Fruit fly (Drosophila melanogaster) whole organism, wandering third instar larva: ENCODE results near the gene CG45045.

Experiments used
- CG32264 ChIP-seq: fragments of 200-800 bp; sonication (Bioruptor generic); optimal IDR thresholded peaks from 2 replicates; lab custom pipeline; 2016; ENCODE audit warnings: missing biosample characterization, missing genetic modification characterization
- CrebA ChIP-seq: fragments of 200-800 bp; sonication (Bioruptor generic); optimal IDR thresholded peaks from 2 replicates; lab custom pipeline; 2016; ENCODE audit warnings: missing biosample characterization, mild to moderate bottlenecking, missing genetic modification characterization, borderline replicate concordance
- Dif ChIP-seq: fragments of 200-275, 200-300 bp; sonication (Bioruptor generic); optimal IDR thresholded peaks from 2 replicates; lab custom pipeline; 2018; ENCODE audit warnings: missing biosample characterization, missing genetic modification characterization; ENCODE audit not compliant: partially characterized antibody
- GATAd ChIP-seq: sonication (Bioruptor generic); optimal IDR thresholded peaks from 2 replicates; lab custom pipeline; 2016; ENCODE audit warnings: missing biosample characterization, missing genetic modification characterization
- HLH106 ChIP-seq: fragments of 200-800 bp; optimal IDR thresholded peaks from 3 replicates; lab custom pipeline; 2019; ENCODE audit warnings: missing biosample characterization, mild to moderate bottlenecking, missing genetic modification characterization, moderate library complexity
- Hnf4 ChIP-seq: fragments of 200-800 bp; sonication (Bioruptor generic); optimal IDR thresholded peaks from 2 replicates; lab custom pipeline; 2016; ENCODE audit warnings: missing biosample characterization, mild to moderate bottlenecking, missing genetic modification characterization
- Hr78 ChIP-seq: fragments of >200 bp; optimal IDR thresholded peaks from 2 replicates; lab custom pipeline; 2017; ENCODE audit warnings: missing biosample characterization, missing genetic modification characterization
- Myc ChIP-seq: fragments of >200 bp; optimal IDR thresholded peaks from 2 replicates; lab custom pipeline; 2017
- OdsH ChIP-seq: fragments of 200-800 bp; sonication (Bioruptor generic); optimal IDR thresholded peaks from 2 replicates; lab custom pipeline; 2016; ENCODE audit warnings: missing biosample characterization, mild to moderate bottlenecking, missing genetic modification characterization
- Rel ChIP-seq, 2 experiments: fragments of 200-800 bp; sonication (Bioruptor generic) in 1 of 2; optimal IDR thresholded peaks; 2 replicates in 1 of 2; 3 replicates in 1 of 2; lab custom pipeline; 2016 to 2019; ENCODE audit warnings: mild to moderate bottlenecking in 2 of 2, missing biosample characterization in 2 of 2, missing genetic modification characterization in 2 of 2, moderate library complexity in 1 of 2
- Sp1 ChIP-seq: fragments of 200-800 bp; sonication (Bioruptor generic); optimal IDR thresholded peaks from 3 replicates; lab custom pipeline; 2019; ENCODE audit warnings: missing biosample characterization, mild to moderate bottlenecking, missing genetic modification characterization, moderate library complexity
- Vsx2 ChIP-seq: fragments of 200-300, 225-300 bp; sonication (Bioruptor generic); optimal IDR thresholded peaks from 2 replicates; lab custom pipeline; 2018; ENCODE audit warnings: missing biosample characterization, missing genetic modification characterization; ENCODE audit not compliant: partially characterized antibody
- brk ChIP-seq: fragments of 200-800 bp; sonication (Bioruptor generic); optimal IDR thresholded peaks from 2 replicates; lab custom pipeline; 2016; ENCODE audit warnings: missing biosample characterization, mild to moderate bottlenecking, missing genetic modification characterization
- dl ChIP-seq, 2 experiments: fragments of 175-275, 200-275 bp in 1 of 2; fragments of 200-275 bp in 1 of 2; sonication (Bioruptor generic); optimal IDR thresholded peaks; lab custom pipeline; 2018; ENCODE audit warnings: mild to moderate bottlenecking in 2 of 2, missing biosample characterization in 2 of 2, missing genetic modification characterization in 2 of 2, moderate library complexity in 2 of 2; ENCODE audit not compliant: partially characterized antibody in 2 of 2, insufficient read depth in 1 of 2
- dsf ChIP-seq: sonication (Bioruptor generic); optimal IDR thresholded peaks from 2 replicates; lab custom pipeline; 2016; ENCODE audit warnings: missing biosample characterization, missing genetic modification characterization, borderline replicate concordance
- ey ChIP-seq: fragments of 200-800 bp; sonication (Bioruptor generic); optimal IDR thresholded peaks from 2 replicates; lab custom pipeline; 2016; ENCODE audit warnings: missing biosample characterization, missing genetic modification characterization
- foxo ChIP-seq, 2 experiments: fragments of 200-800 bp; sonication (Bioruptor generic); optimal IDR thresholded peaks; 2 replicates in 1 of 2; 3 replicates in 1 of 2; lab custom pipeline; 2016 to 2017; ENCODE audit warnings: missing biosample characterization in 2 of 2, missing genetic modification characterization in 2 of 2
- h ChIP-seq: fragments of 200-800 bp; sonication (Bioruptor generic); optimal IDR thresholded peaks from 3 replicates; lab custom pipeline; 2016; ENCODE audit warnings: missing biosample characterization, mild to moderate bottlenecking, missing genetic modification characterization
- jim ChIP-seq: fragments of 175-275, 200-325 bp; sonication (Bioruptor generic); optimal IDR thresholded peaks from 2 replicates; lab custom pipeline; 2016; ENCODE audit warnings: missing biosample characterization, mild to moderate bottlenecking, missing genetic modification characterization
- pan ChIP-seq: fragments of >200 bp; optimal IDR thresholded peaks from 2 replicates; lab custom pipeline; 2017
- psq ChIP-seq: fragments of 200-800 bp; sonication (Bioruptor generic); optimal IDR thresholded peaks from 3 replicates; lab custom pipeline; 2017; ENCODE audit warnings: missing biosample characterization, mild to moderate bottlenecking, missing genetic modification characterization, moderate library complexity
- rgr ChIP-seq: fragments of 200-800 bp; sonication (Bioruptor generic); optimal IDR thresholded peaks from 3 replicates; lab custom pipeline; 2016; ENCODE audit warnings: missing biosample characterization, mild to moderate bottlenecking, missing genetic modification characterization
- sage ChIP-seq: fragments of 200-800 bp; sonication (Bioruptor generic); optimal IDR thresholded peaks from 2 replicates; lab custom pipeline; 2016; ENCODE audit warnings: missing biosample characterization, mild to moderate bottlenecking, missing genetic modification characterization
- sv ChIP-seq: fragments of 200-800 bp; sonication (Bioruptor generic); optimal IDR thresholded peaks from 3 replicates; lab custom pipeline; 2016; ENCODE audit warnings: missing biosample characterization, missing genetic modification characterization
- tai ChIP-seq: sonication (Bioruptor generic); optimal IDR thresholded peaks from 2 replicates; lab custom pipeline; 2016; ENCODE audit warnings: missing biosample characterization, missing genetic modification characterization
- usp ChIP-seq: fragments of >200 bp; optimal IDR thresholded peaks from 2 replicates; lab custom pipeline; 2017; ENCODE audit warnings: missing biosample characterization, missing genetic modification characterization
- woc ChIP-seq: sonication (Bioruptor generic); optimal IDR thresholded peaks from 2 replicates; lab custom pipeline; 2016; ENCODE audit warnings: missing biosample characterization, mild to moderate bottlenecking, missing genetic modification characterization

CG45045 gene

DNA sequence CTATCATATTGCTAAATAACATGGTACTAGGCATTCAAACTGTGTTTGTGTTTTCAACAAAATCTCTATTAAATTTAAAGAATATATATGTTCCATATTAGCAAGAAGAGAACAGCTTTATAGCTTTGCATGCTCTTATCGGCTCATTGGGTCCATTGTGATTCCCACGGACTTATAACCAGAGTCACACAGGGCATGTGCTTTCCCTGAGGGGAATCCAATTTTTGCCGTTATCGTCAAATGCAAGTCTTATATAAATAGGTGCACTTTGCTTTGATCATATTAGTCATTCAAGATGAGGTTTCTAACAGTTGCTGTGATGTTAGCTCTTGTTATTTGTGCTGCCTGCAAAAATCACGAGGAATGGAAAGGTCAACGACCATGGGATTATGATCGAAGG is at the start of gene CG45045:
TSS of gene CG45045 (plus strand) at position 294 of the 400 bp plus-strand sequence.
- TF ChIP-seq Dif (GFP tag; lab: Kevin White, UChicago) (no peak), OdsH (no peak), Rel (GFP tag; optimal IDR thresholded peaks at IDR 0.05; lab: Kevin White, UChicago) (no peak), Rel (tag; optimal IDR thresholded peaks at IDR 0.05; lab: Kevin White, UChicago) (peak; percentile 100), ey (GFP tag; lab: Kevin White, UChicago) (no peak), Vsx2 (GFP tag; lab: Kevin White, UChicago) (no peak), sv (GFP tag; lab: Kevin White, UChicago) (no peak), Hr78 (no peak), Myc (no peak), dsf (GFP tag; lab: Kevin White, UChicago) (no peak), sage (no peak), woc (no peak), Hnf4 (GFP tag; lab: Kevin White, UChicago) (peak; percentile 11), HLH106 (tag; lab: Kevin White, UChicago) (no peak)

DNA sequence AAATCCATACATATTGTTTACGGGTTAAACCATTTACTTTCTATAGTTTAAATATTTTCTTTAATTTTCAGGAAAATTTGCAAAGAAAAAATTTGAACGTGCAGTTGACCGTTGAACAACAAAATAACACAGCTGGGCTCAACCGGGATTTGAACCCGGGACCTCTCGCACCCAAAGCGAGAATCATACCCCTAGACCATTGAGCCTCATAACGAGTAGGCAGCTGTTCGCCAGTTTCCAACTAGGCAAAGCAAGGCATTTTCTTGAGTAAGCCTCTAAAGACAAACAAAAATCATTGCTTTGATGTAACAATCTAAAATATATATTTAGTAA is 49.4 kb upstream of the CG45045 start:
- TF ChIP-seq OdsH: no peak
- TF ChIP-seq Dif (GFP tag; lab: Kevin White, UChicago): no peak
- no peak for TF ChIP-seq HLH106 (tag; lab: Kevin White, UChicago)
- no peak for TF ChIP-seq Rel (GFP tag; optimal IDR thresholded peaks at IDR 0.05; lab: Kevin White, UChicago)
- TF ChIP-seq Rel (tag; optimal IDR thresholded peaks at IDR 0.05; lab: Kevin White, UChicago): peak; percentile 59

DNA sequence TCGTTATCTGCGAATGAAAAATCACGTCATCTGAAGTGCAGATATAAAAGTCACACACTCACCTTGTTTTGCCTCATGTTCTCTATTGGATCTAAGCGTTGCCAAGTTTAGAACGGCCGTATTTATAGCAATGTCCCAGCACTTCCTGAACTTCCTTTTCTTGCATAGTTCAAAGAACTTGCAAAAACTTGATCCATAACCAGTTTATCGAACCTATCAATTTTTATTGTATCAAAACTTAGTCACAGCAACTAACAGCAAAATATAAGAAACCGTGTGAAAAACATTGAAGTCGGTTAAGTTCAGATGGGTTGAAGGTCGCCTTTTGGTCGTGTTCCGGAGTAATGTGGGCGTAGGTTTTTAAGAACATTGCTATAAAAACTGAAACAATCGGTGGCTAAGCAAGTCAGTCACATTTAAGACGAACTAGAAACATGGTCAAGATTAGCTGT is 48.6 kb upstream of the CG45045 start, which contains the start of the genes CG14324 and CG14326:
TSS of gene CG14324 (minus strand) at position 101 of the 452 bp plus-strand sequence.
TSS of gene CG14326 (plus strand) at position 402 of the 452 bp plus-strand sequence.
- TF ChIP-seq foxo (GFP tag; optimal IDR thresholded peaks at IDR 0.05; lab: Kevin White, UChicago) (no peak), dl (GFP tag; optimal IDR thresholded peaks at IDR 0.05; lab: Kevin White, UChicago; ENCODE audit: insufficient read depth in 1 of 2, partially characterized antibody in 2 of 2) (no peak)

DNA sequence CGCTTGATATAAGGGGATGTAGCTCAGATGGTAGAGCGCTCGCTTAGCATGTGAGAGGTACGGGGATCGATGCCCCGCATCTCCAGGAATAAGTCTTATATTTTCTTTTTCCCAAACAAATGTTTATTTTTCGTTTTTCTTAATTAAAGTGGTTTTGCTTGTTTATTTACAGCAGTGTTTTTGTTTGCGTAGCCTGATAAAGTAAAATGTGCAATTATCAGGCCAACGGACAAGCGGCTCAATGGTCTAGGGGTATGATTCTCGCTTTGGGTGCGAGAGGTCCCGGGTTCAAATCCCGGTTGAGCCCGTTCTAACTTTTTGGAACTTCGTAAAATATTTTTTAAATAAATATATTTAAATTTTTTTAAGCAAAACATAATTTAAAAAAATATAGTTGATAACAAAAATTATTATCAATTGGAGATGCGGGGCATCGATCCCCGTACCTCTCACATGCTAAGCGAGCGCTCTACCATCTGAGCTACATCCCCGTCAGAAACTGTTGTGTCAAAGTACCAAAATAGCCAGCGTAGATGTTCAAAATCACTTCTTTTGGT is 47.6 kb upstream of the CG45045 start:
- TF ChIP-seq Rel (GFP tag; optimal IDR thresholded peaks at IDR 0.05; lab: Kevin White, UChicago): no peak
- peak; percentile 59 for TF ChIP-seq Rel (tag; optimal IDR thresholded peaks at IDR 0.05; lab: Kevin White, UChicago)
- TF ChIP-seq tai: no peak
- no peak for TF ChIP-seq h (GFP tag; lab: Kevin White, UChicago)
- TF ChIP-seq HLH106 (tag; lab: Kevin White, UChicago): no peak
- TF ChIP-seq ey (GFP tag; lab: Kevin White, UChicago): no peak
- TF ChIP-seq Sp1 (GFP tag; lab: Kevin White, UChicago): peak; percentile 56
- peak; percentile 92 for TF ChIP-seq CrebA (GFP tag; lab: Kevin White, UChicago)
- peak; percentile 3 for TF ChIP-seq CG32264 (GFP tag; lab: Kevin White, UChicago)
- peak in 1 of 2 experiments; percentile 13 for TF ChIP-seq foxo (GFP tag; optimal IDR thresholded peaks at IDR 0.05; lab: Kevin White, UChicago)
- TF ChIP-seq usp (GFP tag; lab: Kevin White, UChicago): no peak
- TF ChIP-seq OdsH: no peak
- TF ChIP-seq brk (GFP tag; lab: Kevin White, UChicago): no peak
- TF ChIP-seq Dif (GFP tag; lab: Kevin White, UChicago): no peak
- peak; percentile 31 for TF ChIP-seq sage
- TF ChIP-seq Hnf4 (GFP tag; lab: Kevin White, UChicago): peak; percentile 35
- TF ChIP-seq dl (GFP tag; optimal IDR thresholded peaks at IDR 0.05; lab: Kevin White, UChicago; ENCODE audit: insufficient read depth in 1 of 2, partially characterized antibody in 2 of 2): no peak
- no peak for TF ChIP-seq woc
- TF ChIP-seq, all 38 proteins: peak for 7

DNA sequence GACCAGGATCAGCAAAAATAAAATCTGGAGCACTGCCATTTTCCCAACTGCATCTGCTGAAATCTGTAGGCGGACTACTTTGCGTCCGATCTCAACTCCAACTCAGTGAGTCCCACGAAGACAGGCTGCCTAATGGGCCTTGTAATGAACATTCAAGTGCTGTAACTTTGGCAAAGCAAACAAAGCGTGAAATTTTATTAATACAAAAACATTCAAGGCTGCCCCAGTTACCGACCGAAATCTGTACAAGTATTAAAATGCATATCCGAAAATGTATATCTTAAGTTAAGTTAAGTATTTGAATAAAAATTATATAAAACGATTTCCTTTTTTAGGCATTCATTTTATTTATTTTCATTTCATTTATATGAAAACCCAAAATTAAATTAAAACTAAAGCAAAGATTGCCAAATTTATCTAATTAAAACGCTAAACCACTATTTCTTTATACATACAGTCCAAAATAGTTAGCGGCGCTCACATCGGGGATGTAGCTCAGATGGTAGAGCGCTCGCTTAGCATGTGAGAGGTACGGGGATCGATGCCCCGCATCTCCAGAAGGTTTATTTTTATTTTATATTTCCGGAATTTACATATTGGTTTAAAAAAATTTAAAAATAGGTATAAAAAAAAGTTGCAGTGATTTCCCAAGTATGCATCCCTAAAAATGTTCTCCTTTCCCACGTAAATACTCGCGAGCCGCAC is 45.2 kb upstream of the CG45045 start, which contains the start of gene CG14323:
TSS of gene CG14323 (minus strand) at position 51 of the 705 bp plus-strand sequence.
- no peak for TF ChIP-seq jim
- no peak for TF ChIP-seq Dif (GFP tag; lab: Kevin White, UChicago)
- TF ChIP-seq h (GFP tag; lab: Kevin White, UChicago): no peak
- no peak for TF ChIP-seq psq (GFP tag; lab: Kevin White, UChicago)
- TF ChIP-seq pan: no peak
- TF ChIP-seq GATAd (GFP tag; lab: Kevin White, UChicago): no peak
- no peak for TF ChIP-seq rgr (GFP tag; lab: Kevin White, UChicago)
- TF ChIP-seq usp (GFP tag; lab: Kevin White, UChicago): no peak
- no peak for TF ChIP-seq Sp1 (GFP tag; lab: Kevin White, UChicago)
- no peak for TF ChIP-seq tai
